Worm (Caenorhabditis elegans) whole organism, mixed stage, embryonic: ENCODE results near the gene Y57A10A.14.

Experiments
- M03D4.4 ChIP-seq: sonication (generic microtip); optimal IDR thresholded peaks from 2 replicates; lab custom pipeline; 2017; ENCODE audit warnings: mild to moderate bottlenecking, missing genetic modification characterization, missing compliant biosample characterization
- bed-3 ChIP-seq: fragments of 200-800 bp; sonication (Bioruptor generic); optimal IDR thresholded peaks from 3 replicates; lab custom pipeline; 2018; ENCODE audit warnings: mild to moderate bottlenecking, missing genetic modification characterization, moderate library complexity, missing compliant biosample characterization
- blmp-1 ChIP-seq: fragments of 150-350 bp; optimal IDR thresholded peaks from 2 replicates; lab custom pipeline; 2014; ENCODE audit warnings: missing biosample characterization, missing genetic modification characterization
- ceh-39 ChIP-seq: fragments of 150-350 bp; optimal IDR thresholded peaks from 2 replicates; lab custom pipeline; 2014; ENCODE audit warnings: missing biosample characterization, missing genetic modification characterization
- ces-1 ChIP-seq: fragments of 150-350 bp; optimal IDR thresholded peaks from 2 replicates; lab custom pipeline; 2014; ENCODE audit warnings: missing biosample characterization, missing genetic modification reagents, missing genetic modification characterization
- elt-1 ChIP-seq: sonication (generic microtip); optimal IDR thresholded peaks from 2 replicates; lab custom pipeline; 2017; ENCODE audit warnings: missing genetic modification characterization, mild to moderate bottlenecking, missing compliant biosample characterization, antibody characterized with exemption, moderate library complexity, borderline replicate concordance; ENCODE audit not compliant: insufficient read depth
- ham-2 ChIP-seq: fragments of 200-800 bp; sonication (Bioruptor generic); optimal IDR thresholded peaks from 2 replicates; lab custom pipeline; 2018; ENCODE audit warnings: mild to moderate bottlenecking, missing genetic modification characterization, missing compliant biosample characterization
- hlh-1 ChIP-seq: fragments of 150-350 bp; optimal IDR thresholded peaks from 2 replicates; lab custom pipeline; 2014; ENCODE audit warnings: missing biosample characterization, missing genetic modification reagents, missing genetic modification characterization
- lin-13 ChIP-seq: fragments of 150-350 bp; optimal IDR thresholded peaks from 2 replicates; lab custom pipeline; 2014; ENCODE audit warnings: missing biosample characterization, missing genetic modification characterization
- lsy-2 ChIP-seq: fragments of 150-350 bp; optimal IDR thresholded peaks from 2 replicates; lab custom pipeline; 2014; ENCODE audit warnings: missing biosample characterization, missing genetic modification characterization
- mab-5 ChIP-seq: fragments of 150-350 bp; optimal IDR thresholded peaks from 2 replicates; lab custom pipeline; 2014; ENCODE audit warnings: missing biosample characterization, missing genetic modification characterization
- mep-1 ChIP-seq: fragments of 150-350 bp; optimal IDR thresholded peaks from 2 replicates; lab custom pipeline; 2017; ENCODE audit warnings: missing biosample characterization, missing genetic modification reagents, missing genetic modification characterization, inconsistent platforms
- mls-2 ChIP-seq: sonication (generic microtip); optimal IDR thresholded peaks from 2 replicates; lab custom pipeline; 2016; ENCODE audit warnings: mild to moderate bottlenecking, missing genetic modification characterization, moderate library complexity, missing compliant biosample characterization
- nhr-12 ChIP-seq: fragments of 150-350 bp; optimal IDR thresholded peaks from 2 replicates; lab custom pipeline; 2014; ENCODE audit warnings: missing biosample characterization, missing genetic modification characterization
- nhr-2 ChIP-seq: fragments of 150-350 bp; optimal IDR thresholded peaks from 2 replicates; lab custom pipeline; 2014; ENCODE audit warnings: missing biosample characterization, missing genetic modification characterization
- nhr-76 ChIP-seq: sonication (generic microtip); optimal IDR thresholded peaks from 2 replicates; lab custom pipeline; 2017; ENCODE audit warnings: missing biosample characterization, missing genetic modification characterization
- sem-2 ChIP-seq: fragments of 200-800 bp; sonication (Bioruptor generic); optimal IDR thresholded peaks from 2 replicates; lab custom pipeline; 2018; ENCODE audit warnings: mild to moderate bottlenecking, missing genetic modification characterization, missing compliant biosample characterization
- snpc-4 ChIP-seq: fragments of 150-350 bp; optimal IDR thresholded peaks from 2 replicates; lab custom pipeline; 2014; ENCODE audit warnings: missing biosample characterization, missing genetic modification characterization
- sptf-1 ChIP-seq: sonication (generic microtip); optimal IDR thresholded peaks from 2 replicates; lab custom pipeline; 2017; ENCODE audit warnings: mild to moderate bottlenecking, missing genetic modification characterization, moderate library complexity, missing compliant biosample characterization
- unc-120 ChIP-seq: sonication (generic microtip); optimal IDR thresholded peaks from 2 replicates; lab custom pipeline; 2017; ENCODE audit warnings: missing genetic modification characterization, missing compliant biosample characterization; ENCODE audit not compliant: poor library complexity, severe bottlenecking
- unc-62 ChIP-seq: fragments of 150-350 bp; optimal IDR thresholded peaks from 2 replicates; lab custom pipeline; 2014; ENCODE audit warnings: missing biosample characterization, missing genetic modification reagents, missing genetic modification characterization
- zip-8 ChIP-seq: fragments of 150-350 bp; optimal IDR thresholded peaks from 2 replicates; lab custom pipeline; 2014; ENCODE audit warnings: missing biosample characterization, missing genetic modification characterization

The Y57A10A.14 gene

ce11 chrII:12224916-12225406 lies 39.2 kb downstream of the Y57A10A.14 start, which contains the start of the genes pqn-87 and rsr-2:
Gene pqn-87 (minus strand): TSS chrII:12225086.
Gene rsr-2 (plus strand): TSS chrII:12225356.
- TF ChIP-seq mep-1 (tag; lab: Kevin White, UChicago) (peak; percentile 27), unc-120 (tag; lab: Kevin White, UChicago) (no peak), lsy-2 (tag; lab: Kevin White, UChicago) (peak; percentile 54), ham-2 (GFP tag; lab: Kevin White, UChicago) (peak; percentile 15), ces-1 (GFP tag; lab: Kevin White, UChicago) (peak; percentile 24), nhr-2 (no peak), sptf-1 (tag; lab: Kevin White, UChicago) (peak; percentile 9), mls-2 (peak; percentile 21)

ce11 chrII:12226192-12226591 lies 40.5 kb downstream of the Y57A10A.14 start:
- TF ChIP-seq nhr-76 (tag; lab: Kevin White, UChicago) = no peak
- no peak for TF ChIP-seq mab-5

ce11 chrII:12228005-12228404 lies 42.3 kb downstream of the Y57A10A.14 start, which contains the start of gene sinh-1:
Gene sinh-1 (plus strand): TSS chrII:12228305.
- no peak for TF ChIP-seq nhr-12 (tag; lab: Kevin White, UChicago)
- no peak for TF ChIP-seq snpc-4 (tag; lab: Kevin White, UChicago)
- TF ChIP-seq unc-62 = no peak
- TF ChIP-seq ceh-39 = no peak
- no peak for TF ChIP-seq mab-5
- TF ChIP-seq M03D4.4 (tag; lab: Kevin White, UChicago) = no peak
- no peak for TF ChIP-seq zip-8 (tag; lab: Kevin White, UChicago)
- no peak for TF ChIP-seq blmp-1 (tag; lab: Kevin White, UChicago)
- no peak for TF ChIP-seq lin-13
- no peak for TF ChIP-seq hlh-1
- TF ChIP-seq elt-1 (tag; lab: Kevin White, UChicago) = no peak
- no peak for TF ChIP-seq mep-1 (tag; lab: Kevin White, UChicago)
- no peak for TF ChIP-seq sem-2 (GFP tag; lab: Kevin White, UChicago)
- no peak for TF ChIP-seq bed-3 (GFP tag; lab: Kevin White, UChicago)

- TF ChIP-seq elt-1 (tag; lab: Kevin White, UChicago) = no peak
- TF ChIP-seq sem-2 (GFP tag; lab: Kevin White, UChicago) = no peak
- peak; percentile 24 for TF ChIP-seq lsy-2 (tag; lab: Kevin White, UChicago)
- no peak for TF ChIP-seq snpc-4 (tag; lab: Kevin White, UChicago)
- no peak for TF ChIP-seq ces-1 (GFP tag; lab: Kevin White, UChicago)
- no peak for TF ChIP-seq mep-1 (tag; lab: Kevin White, UChicago)
- peak; percentile 61 for TF ChIP-seq ham-2 (GFP tag; lab: Kevin White, UChicago)
- no peak for TF ChIP-seq zip-8 (tag; lab: Kevin White, UChicago)
Observed at ce11 chrII:12237555-12237954, 51.8 kb downstream of the Y57A10A.14 start.
